Worm (Caenorhabditis elegans): Measurements from ENCODE around the gene amt-1.

DNA sequence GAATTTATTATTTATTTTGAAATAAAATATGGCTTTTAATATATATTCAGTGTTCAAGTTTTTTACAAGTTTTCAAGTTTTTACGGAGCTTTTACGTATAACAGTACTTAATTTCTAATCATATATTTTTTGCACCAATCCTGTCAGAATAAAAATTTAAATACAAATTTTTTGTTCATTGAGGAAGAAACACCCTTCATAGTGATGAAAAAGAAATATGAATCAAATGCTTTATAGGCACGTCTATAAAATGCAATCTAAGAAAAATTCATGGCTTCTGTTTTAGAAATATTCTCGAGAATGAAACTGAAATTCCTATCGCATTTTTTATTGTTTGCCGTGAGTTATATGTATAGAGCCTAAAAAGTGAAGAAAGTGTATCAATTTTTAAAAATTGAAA is 15.4 kb downstream of the amt-1 start, which contains the start of gene C05E11.2:
- TF ChIP-seq flt-1 (GFP tag; IDR thresholded peaks at IDR 0.05): no peak
- no peak for TF ChIP-seq T22C8.4 (GFP tag; IDR thresholded peaks at IDR 0.05)
- no peak for TF ChIP-seq tab-1 (GFP tag; IDR thresholded peaks at IDR 0.05)
- no peak for TF ChIP-seq ztf-23 (GFP tag; IDR thresholded peaks at IDR 0.05)
- TF ChIP-seq cog-1 (tag; optimal IDR thresholded peaks at IDR 0.05): no peak
- TF ChIP-seq ztf-29 (GFP tag; IDR thresholded peaks at IDR 0.05): no peak
